Worm (Caenorhabditis elegans) whole organism, L4/young adult: ENCODE measurements around the gene pde-2.

ENCODE experiments used
- W03F9.2 ChIP-seq: fragments of 150-350 bp; optimal IDR thresholded peaks from 2 replicates; lab custom pipeline; 2014; ENCODE audit warnings: missing biosample characterization, missing genetic modification characterization
- dao-5 ChIP-seq: sonication (generic microtip); optimal IDR thresholded peaks from 2 replicates; lab custom pipeline; 2016; ENCODE audit warnings: missing genotype, missing genetic modification characterization, moderate library complexity, missing compliant biosample characterization
- him-1 ChIP-seq: sonication (generic microtip); optimal IDR thresholded peaks from 2 replicates; lab custom pipeline; 2016; ENCODE audit warnings: missing genotype, missing genetic modification reagents, missing genetic modification characterization, missing compliant biosample characterization

Gene pde-2

DNA sequence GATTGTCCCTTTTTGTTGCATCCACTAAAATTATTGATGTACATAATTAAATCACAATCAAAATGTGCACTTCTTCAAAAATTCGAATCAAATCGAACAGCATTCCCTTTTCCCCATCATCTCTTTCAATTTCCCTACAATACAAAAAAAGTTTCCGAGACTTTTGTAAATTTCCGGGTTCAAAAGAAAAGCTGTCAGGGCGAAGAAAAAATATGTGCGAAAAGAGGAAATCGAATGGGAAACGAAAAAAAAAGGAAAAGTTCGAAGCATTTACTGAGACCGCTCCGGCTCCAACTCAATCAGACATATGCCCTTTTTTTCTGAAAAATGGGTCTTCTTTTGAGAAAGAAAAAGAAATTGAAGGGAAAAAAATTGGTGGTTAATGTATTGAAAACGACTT, 32.5 kb downstream of the pde-2 start:
- TF ChIP-seq him-1 (no peak), dao-5 (tag; lab: Kevin White, UChicago) (no peak), W03F9.2 (no peak)

DNA sequence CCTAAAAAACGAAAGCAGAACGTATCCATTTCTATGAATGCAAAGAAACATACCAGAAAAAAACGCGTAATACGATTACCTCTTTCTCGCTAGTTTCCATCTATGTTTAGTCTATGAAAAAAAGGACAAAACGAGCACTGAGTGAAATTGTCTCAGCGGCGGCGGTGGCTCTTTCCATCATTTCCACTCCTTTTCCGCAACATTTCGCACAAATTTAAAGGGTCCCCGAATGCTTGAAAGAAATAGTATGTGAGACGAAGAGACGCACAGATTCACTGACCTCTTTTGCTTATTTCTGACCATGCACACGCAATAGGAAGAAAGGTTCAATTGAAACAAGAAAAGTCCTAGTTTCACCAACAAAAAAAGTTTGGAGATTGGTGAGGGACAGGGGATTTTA, 35.4 kb downstream of the pde-2 start:
- TF ChIP-seq him-1 (no peak), W03F9.2 (no peak), dao-5 (tag; lab: Kevin White, UChicago) (no peak)

DNA sequence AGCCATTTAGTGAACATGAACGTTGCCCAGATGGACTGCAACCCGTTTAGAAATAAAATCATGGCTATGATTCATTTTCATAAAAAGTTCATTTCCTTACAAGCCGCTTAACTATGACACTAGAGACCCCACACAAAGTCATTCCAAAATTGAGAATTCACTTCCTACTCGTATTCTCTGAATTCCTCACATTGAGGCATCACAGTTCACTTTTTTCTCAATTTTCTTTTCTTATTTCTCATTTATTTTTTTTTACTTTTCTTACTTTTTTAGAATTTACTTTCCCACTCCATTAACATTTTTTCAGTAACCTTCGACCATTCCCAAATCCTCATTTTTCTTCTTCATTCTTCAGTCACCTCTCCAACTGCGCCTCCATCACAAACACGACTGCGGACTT, 37.3 kb downstream of the pde-2 start, which contains the start of gene dhrr-1:
Gene dhrr-1, plus strand, starts transcription at position 301 of the 400 bp plus-strand sequence.
- no peak for TF ChIP-seq him-1
- TF ChIP-seq W03F9.2 = no peak
- no peak for TF ChIP-seq dao-5 (tag; lab: Kevin White, UChicago)

DNA sequence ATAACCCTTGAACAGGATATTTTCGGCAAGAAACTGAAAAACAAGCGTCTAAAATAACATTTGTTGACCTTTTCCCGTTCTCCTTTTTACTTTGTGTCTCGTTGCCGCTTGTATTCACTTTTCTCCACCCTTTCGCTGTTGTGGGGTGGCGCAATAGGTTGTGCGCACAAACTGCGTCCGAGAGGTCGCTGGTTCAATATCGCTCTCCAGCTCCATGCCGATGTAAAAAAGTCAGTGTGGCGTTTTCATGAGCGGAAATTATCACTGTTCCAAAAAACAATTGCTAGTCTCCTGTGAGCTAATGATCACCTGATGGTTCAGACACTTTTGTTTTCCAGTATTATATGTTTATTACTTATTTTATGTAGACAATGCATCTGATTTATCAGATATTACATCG, 44.1 kb downstream of the pde-2 start:
- TF ChIP-seq W03F9.2 (peak; percentile 31), dao-5 (tag; lab: Kevin White, UChicago) (peak; percentile 4), him-1 (peak; percentile 92)

DNA sequence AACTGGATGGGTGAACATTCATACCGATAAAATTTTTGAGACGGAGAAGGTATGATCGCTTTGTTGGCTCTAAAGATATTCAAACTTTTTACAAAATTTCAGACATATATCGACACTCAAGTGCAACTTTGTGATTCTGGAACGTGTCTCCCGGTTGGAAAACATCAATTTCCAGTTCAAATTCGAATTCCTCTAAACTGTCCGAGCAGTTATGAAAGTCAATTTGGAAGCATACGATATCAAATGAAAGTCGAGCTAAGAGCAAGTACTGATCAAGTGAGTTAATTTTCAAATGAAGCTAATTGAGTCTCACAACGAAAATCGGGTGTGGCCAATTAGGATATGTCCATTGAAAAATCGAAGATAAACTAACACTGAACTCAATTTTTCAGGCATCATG, 47.3 kb downstream of the pde-2 start:
- TF ChIP-seq dao-5 (tag; lab: Kevin White, UChicago) = no peak
- no peak for TF ChIP-seq W03F9.2

DNA sequence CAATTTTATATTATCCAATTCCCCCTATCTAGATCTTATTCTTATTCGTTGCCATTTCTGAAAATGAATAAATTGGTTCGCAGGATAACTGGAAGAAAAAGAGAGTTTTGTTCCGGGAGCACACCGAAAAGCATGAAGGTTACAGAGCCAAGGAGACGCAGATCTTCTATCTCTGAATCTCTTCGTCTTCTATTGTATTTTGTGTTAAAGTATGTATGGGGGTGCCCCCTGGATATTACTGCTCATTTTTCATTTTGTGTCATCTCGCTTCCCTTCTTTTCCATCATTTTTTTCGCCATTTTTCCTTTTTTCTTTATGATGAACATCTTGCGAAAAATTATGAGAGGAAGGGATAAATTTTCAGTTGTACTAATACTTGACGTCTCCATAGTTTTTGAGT, 48.0 kb downstream of the pde-2 start:
- TF ChIP-seq him-1 (no peak), dao-5 (tag; lab: Kevin White, UChicago) (no peak), W03F9.2 (no peak)

DNA sequence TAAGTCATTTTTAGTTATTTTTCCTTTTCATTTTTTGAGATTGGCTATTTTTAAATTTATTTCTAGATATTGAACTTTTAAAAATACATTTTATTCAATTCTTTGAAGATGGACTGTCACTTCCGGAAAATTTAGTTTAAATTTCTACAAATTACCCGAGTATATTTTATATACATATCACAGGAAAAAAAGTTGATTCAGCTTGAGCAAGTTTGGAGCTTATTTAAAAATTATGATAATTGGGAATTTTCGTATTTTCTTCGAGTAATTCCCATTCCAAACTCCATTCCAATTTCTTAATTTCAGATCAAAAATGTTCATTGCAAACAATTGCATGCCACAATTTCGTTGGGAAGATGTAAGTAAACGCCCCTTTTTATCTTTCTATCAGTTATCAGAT, 52.0 kb downstream of the pde-2 start, which contains the start of gene arrd-15:
Gene arrd-15, plus strand, starts transcription at position 301 of the 400 bp plus-strand sequence.
- TF ChIP-seq him-1 (no peak), W03F9.2 (no peak), dao-5 (tag; lab: Kevin White, UChicago) (no peak)

DNA sequence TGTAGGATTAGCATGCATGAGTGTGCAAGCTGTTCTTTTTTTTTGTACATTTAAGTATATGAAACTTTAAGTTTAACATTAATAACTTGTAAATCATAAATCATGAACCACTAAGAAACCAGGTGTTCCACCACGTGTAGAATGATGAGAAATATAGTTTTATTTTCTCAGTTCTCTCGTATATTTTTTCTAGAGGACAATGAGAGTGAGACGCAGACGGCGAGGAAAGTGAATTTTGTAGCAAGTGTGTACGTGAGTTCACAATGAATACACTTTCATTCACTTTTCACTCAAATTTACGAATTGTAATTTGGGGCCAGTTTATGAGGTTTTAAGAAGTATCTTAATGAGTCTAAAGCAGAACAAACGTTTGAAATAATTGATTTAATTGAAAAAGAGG, 55.2 kb downstream of the pde-2 start:
- no peak for TF ChIP-seq W03F9.2

DNA sequence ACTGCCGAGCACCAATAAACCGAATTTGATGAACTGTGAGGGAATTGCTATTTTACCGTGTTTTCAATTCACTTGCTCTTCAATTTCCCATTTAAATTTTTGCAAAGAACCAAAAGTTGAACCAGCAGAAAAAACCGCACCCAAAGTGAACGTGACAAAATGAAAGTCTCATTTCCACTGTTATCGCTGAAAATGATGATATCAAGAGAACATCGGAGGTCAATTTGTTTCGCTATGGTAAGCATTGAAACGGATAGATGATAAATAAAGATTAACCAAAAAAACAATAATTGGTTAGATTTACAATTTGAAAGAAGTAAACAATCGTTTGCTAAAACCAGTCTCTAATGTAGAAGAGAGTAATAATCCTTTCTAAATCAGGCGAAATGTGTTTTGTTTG, 56.2 kb downstream of the pde-2 start:
- TF ChIP-seq dao-5 (tag; lab: Kevin White, UChicago) (no peak), him-1 (no peak), W03F9.2 (no peak)
